Worm (Caenorhabditis elegans) whole organism, L4/young adult: Measurements from ENCODE around the gene memo-1.

Source experiments
- W03F9.2 ChIP-seq: fragments of 150-350 bp; optimal IDR thresholded peaks from 2 replicates; lab custom pipeline; 2014; ENCODE audit warnings: missing biosample characterization, missing genetic modification characterization
- dao-5 ChIP-seq: sonication (generic microtip); optimal IDR thresholded peaks from 2 replicates; lab custom pipeline; 2016; ENCODE audit warnings: missing genotype, missing genetic modification characterization, moderate library complexity, missing compliant biosample characterization
- him-1 ChIP-seq: sonication (generic microtip); optimal IDR thresholded peaks from 2 replicates; lab custom pipeline; 2016; ENCODE audit warnings: missing genotype, missing genetic modification reagents, missing genetic modification characterization, missing compliant biosample characterization

memo-1 gene

DNA sequence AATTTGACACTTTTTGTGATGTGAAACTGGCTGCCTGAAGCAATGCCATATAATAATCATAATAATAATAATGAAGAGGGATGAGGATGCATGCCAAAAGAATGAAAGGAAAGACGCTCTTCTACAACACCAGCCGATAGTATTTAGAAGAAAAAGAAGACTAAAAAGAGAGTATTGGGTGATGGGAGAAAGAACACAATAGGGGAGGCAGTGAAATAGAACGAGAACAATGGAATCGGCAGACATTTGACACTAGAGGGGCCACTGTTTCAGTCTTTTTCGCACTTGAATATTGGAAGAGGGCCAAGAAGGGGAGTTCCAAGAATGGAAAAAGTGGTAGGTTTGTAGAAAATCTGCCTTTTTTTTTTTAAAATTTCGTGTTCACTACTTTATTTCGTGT lies at the start of gene memo-1:
memo-1 (minus strand) TSS at position 2 of the 400 bp plus-strand sequence.
- TF ChIP-seq dao-5 (no peak), him-1 (tag; lab: Kevin White, UChicago) (no peak), W03F9.2 (tag; lab: Kevin White, UChicago) (no peak)

DNA sequence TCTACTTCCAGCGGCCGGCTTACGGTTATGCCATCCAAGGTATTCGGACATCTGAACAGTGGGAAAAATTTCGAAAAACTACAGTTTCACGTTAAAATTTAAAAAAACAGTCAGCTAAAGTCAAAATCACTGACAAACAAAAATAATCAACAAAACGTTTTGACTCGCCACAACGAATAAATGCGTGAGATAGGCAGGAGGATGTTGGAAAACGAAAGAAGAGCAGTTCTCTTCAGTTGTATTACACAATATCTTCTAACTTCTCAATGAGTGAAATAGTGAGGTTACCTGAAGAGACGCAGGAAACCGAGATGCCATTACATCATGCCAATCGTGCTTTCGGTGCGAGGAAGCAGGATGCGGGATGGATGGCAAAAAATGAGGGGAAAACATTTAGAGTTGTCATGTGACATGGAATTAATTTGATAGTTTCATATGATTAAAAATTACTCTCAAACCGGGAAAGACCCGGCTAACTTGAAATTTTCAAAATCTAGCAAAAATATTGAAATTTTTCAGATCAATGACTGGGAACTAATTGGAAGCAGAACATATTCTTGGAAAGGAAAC lies 46.9 kb upstream of the memo-1 start, which contains the start of gene F40A3.6:
F40A3.6 (minus strand) TSS at position 51 of the 570 bp plus-strand sequence.
- TF ChIP-seq him-1 (tag; lab: Kevin White, UChicago) = no peak
- no peak for TF ChIP-seq W03F9.2 (tag; lab: Kevin White, UChicago)
- TF ChIP-seq dao-5 = no peak

DNA sequence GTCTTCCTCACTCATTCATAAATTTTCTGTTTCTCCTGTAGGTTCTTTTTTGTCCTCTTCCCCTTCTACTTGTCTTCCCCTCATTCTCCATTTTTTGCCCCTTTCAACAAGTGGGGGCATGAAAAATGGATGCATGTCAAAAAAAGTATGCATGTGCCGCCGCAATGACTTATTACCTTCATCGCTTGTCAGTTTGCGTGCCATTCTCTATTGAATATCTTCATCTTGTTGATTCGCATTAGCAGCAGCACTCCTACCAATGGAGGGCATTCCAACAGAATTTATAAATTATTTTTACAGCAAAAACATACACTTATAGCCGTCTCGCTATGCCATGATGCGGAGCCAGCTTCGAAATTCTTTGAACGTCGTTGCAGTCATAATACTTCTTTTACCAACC lies 44.3 kb upstream of the memo-1 start, which contains the start of gene F40A3.1:
F40A3.1 (plus strand) TSS at position 301 of the 400 bp plus-strand sequence.
- TF ChIP-seq him-1 (tag; lab: Kevin White, UChicago) (no peak), W03F9.2 (tag; lab: Kevin White, UChicago) (no peak), dao-5 (no peak)

DNA sequence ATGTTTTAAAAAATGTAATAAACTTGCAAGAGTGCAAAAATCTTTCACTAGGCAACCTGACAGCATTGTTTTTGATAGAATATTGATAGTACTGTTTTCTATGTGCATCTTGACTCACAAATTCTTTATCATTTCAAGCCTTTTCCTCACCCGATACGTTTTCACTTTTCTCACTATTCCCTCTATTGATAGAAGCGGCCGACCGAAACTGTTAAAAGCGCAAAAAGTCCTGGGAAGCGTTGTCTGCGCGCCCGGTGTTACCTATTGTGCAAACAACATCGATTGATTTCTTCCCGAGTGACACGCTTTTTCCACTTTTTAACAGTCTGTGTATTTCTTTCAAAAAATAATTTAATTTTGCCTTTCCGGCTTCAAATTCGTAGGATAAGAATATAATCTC lies 41.1 kb upstream of the memo-1 start:
- TF ChIP-seq dao-5 (no peak), him-1 (tag; lab: Kevin White, UChicago) (no peak), W03F9.2 (tag; lab: Kevin White, UChicago) (no peak)

DNA sequence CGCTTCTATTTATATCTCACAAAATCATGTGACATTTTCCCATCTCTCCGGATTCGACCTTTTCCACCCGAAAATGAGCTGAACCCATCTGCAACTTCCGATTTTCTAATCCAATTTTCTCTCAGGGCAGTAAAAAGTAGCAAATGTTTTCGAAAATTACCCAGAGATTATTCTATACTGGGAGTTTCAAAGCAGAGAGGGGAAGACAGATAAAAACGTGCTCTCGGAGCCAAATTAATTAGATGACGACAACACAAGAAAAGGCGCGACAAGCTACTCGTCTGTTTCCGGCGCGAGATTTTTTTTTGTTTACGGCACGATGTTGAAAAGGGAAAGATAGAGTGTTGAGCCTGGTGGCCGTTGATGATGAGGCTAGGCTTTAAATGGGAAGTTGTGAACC lies 37.5 kb upstream of the memo-1 start:
- TF ChIP-seq him-1 (tag; lab: Kevin White, UChicago) (no peak), W03F9.2 (tag; lab: Kevin White, UChicago) (no peak), dao-5 (no peak)

DNA sequence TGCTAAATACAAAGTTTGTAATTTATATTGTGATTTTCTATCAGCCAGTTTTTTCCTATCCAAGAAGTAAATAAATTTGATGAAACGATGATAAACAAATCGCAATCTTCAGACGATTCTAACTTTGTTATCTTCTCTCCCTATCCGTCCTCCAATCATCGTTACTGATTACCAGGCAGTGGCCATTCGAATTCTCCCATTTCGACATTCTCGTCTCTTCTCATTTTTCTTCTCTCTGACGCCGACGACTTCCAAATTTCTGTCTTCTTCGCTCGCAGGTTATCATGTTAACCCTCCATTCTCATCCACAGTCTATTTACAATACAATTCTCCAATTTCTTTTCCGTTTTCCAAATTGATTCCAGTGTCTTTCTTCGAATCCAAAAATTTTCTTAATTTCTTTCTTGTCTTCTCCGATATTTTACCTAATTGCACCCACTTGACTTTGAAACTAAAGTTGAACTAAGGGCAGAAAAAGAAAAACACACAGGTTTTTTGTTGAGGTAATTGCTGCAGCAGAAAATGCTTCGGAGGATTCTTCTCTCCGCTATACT lies 31.5 kb upstream of the memo-1 start, which contains the start of gene F40A3.2:
F40A3.2 (plus strand) TSS at position 504 of the 554 bp plus-strand sequence.
- no peak for TF ChIP-seq dao-5
- TF ChIP-seq him-1 (tag; lab: Kevin White, UChicago) = no peak
- no peak for TF ChIP-seq W03F9.2 (tag; lab: Kevin White, UChicago)

DNA sequence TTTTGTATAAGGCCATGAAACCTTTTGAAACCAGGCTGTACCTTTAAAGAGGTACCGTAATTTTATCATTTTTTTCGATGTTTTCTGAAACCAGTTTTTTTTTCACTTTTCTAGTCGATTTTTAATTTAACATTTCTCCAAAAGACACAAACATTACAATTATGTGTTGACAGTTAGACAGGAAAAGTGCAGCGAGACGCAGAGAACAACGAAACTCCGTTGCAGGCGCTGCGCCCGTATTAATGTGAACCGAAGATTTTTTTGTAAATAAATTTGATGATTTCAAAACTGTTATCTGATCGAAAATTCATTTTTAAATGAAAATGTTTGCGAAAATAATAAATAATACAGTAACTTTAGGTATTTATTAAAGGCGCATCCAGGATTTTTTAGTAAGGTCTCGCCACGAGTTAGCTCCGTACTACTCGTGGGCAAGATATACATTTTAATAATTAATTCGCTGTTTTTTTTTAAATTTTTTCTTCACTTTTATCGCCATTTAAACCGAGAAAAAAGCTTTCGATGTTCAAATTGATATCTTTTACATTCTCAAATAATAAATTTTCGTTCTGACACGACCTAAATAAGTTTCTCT lies 30.0 kb upstream of the memo-1 start, which contains the start of gene F40A3.3:
F40A3.3 (plus strand) TSS at position 564 of the 595 bp plus-strand sequence.
- TF ChIP-seq him-1 (tag; lab: Kevin White, UChicago) (no peak), W03F9.2 (tag; lab: Kevin White, UChicago) (peak; percentile 38)

DNA sequence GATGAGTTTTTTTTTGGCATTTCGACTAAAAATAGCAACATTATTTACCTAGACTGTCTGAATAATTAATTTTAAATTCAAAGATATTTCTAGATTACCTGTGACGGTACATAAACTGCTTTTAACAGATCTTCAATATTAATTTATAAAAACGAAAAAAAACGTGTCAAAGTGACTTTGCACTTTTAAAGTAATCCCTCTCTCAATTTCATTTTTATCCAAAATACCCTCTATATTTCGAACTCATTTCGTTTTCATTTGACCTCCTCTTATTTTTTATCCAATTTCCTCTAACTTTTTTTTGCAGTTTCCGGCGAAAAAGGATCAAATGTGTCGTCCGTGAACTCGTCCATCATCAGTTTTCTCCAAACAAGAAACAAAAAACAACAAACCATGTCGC lies 28.5 kb upstream of the memo-1 start, which contains the start of gene F40A3.4:
F40A3.4 (plus strand) TSS at position 301 of the 400 bp plus-strand sequence.
- TF ChIP-seq W03F9.2 (tag; lab: Kevin White, UChicago) = no peak
- TF ChIP-seq him-1 (tag; lab: Kevin White, UChicago) = no peak
- TF ChIP-seq dao-5 = no peak

DNA sequence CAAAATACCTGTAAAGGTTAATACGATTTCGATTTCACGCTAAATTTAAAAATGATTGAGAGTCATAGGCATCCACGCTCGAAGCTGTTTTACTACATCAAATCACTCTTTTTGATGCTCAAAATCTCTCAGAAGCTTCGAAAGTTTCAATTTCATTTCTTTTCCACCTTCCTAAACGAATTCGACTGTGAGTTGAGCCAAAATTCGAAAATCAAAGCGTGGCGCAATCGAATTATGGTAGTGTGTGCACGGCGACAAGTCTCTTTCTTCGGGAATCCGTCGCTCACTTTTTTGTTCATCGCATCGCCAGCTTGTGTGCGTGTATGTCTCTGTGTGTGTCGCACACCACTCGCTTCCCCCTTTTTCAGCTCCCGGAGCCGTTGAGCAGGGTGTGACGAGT lies 26.0 kb upstream of the memo-1 start:
- TF ChIP-seq dao-5 = no peak
- no peak for TF ChIP-seq him-1 (tag; lab: Kevin White, UChicago)
- no peak for TF ChIP-seq W03F9.2 (tag; lab: Kevin White, UChicago)

DNA sequence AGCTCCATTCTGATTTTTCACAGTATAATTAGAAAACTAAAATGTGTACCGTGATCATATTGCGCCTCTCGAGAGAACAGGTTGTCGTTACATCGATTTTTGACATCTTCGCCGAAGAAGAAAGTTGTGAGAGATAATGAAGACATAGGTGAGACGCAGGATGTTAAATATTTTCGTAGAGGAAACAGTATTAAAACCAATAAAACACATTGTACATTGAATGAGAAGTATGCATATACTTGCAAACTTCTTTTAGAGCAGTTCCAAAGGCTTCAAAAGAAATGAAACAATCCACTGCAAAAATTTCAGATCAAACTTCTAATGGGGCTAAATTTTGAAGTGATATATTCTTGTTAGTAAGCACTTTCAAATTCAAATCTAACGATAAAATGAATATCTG lies 23.7 kb upstream of the memo-1 start, which contains the start of gene nipi-4:
nipi-4 (minus strand) TSS at position 101 of the 400 bp plus-strand sequence.
- TF ChIP-seq dao-5 (no peak), him-1 (tag; lab: Kevin White, UChicago) (no peak), W03F9.2 (tag; lab: Kevin White, UChicago) (no peak)

DNA sequence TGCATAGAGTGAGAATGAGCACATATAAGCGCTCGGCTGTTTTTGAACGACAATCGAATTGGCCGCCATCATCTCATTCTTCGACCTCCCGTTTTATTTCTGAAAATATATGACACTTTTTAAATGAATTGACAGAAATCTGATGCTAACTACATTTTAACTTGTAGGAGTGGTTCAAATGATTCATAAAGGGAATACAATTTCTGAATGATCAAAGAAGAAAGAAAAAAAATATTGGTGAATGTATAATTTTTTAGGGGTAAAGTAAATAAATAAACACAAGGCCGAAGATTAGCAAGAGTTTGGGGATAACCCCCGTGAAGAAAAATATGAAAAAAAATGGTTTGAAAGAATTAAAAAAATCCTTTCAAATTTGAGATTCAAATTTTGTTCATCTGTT lies 17.7 kb upstream of the memo-1 start, which contains the start of gene C37C3.11:
C37C3.11 (minus strand) TSS at position 101 of the 400 bp plus-strand sequence.
- TF ChIP-seq him-1 (tag; lab: Kevin White, UChicago) (no peak), dao-5 (no peak)

DNA sequence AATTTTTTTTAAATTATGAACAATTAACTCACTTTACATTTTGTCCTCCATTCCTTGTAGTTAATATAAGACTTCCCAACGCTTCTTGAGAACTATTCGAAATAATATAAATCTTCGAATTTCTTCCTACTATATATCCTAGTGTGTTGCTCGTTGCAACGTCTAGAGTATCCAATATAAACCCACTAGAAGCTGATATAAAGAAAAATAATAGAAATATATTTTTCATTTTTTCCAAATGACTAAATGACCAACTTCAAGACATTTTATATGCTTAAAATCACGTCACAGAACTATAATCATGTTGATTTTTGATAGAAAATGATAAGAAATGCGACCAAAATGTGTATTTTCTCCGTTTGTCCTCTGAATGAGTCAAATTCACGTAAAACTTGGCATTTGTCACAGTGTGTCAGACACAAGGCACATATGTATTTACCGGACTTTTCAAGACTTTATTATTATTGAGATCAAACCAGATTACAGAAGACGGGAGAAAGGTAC lies 16.1 kb upstream of the memo-1 start, which contains the start of gene C37C3.10:
C37C3.10 (minus strand) TSS at position 51 of the 504 bp plus-strand sequence.
- no peak for TF ChIP-seq W03F9.2 (tag; lab: Kevin White, UChicago)
- TF ChIP-seq dao-5 = no peak
- no peak for TF ChIP-seq him-1 (tag; lab: Kevin White, UChicago)

DNA sequence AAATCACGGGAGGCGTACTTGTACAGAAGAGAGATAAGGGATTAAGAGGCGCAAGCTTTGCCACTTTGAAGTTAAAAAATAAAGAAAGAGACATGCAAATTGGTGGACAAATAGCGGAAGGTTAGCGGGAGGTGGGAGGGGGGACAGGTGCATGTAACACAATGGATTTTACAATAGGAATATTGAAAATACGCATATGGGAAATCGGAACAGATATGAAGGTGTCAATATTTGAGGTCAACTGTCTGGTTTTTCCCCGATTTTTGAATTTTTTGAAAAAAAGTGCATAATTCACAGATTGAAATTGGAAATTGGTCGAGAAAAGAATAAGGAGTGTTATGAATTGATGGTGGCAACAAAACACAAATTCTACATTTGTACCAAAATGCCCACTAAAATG lies 14.8 kb upstream of the memo-1 start, which contains the start of gene C37C3.17:
C37C3.17 (minus strand) TSS at position 101 of the 400 bp plus-strand sequence.
- TF ChIP-seq W03F9.2 (tag; lab: Kevin White, UChicago) (no peak), him-1 (tag; lab: Kevin White, UChicago) (no peak), dao-5 (no peak)

DNA sequence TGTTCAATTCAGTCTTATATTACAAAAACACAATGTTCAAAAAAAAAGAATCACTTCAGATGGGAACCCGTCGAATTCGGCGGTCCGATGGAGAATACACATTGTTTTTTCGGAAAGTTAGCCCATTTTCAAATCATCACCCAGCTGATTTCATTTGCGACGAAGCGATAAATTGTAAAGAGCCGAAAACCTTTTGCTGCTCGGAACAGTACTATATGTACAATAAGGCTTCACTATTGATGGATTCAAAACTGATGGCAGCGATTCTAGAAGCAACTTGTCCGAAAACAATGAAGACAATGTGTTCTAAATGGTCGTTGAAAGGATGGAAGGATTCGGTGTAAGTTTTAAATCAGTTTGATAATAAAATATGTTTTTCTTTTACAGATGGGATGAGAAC lies 11.0 kb upstream of the memo-1 start, which contains the start of gene C37C3.1:
C37C3.1 (plus strand) TSS at position 33 of the 400 bp plus-strand sequence.
- TF ChIP-seq him-1 (tag; lab: Kevin White, UChicago) = no peak
- no peak for TF ChIP-seq dao-5
- TF ChIP-seq W03F9.2 (tag; lab: Kevin White, UChicago) = no peak
